Worm (Caenorhabditis elegans) whole organism, young adult: ENCODE measurements around the gene ZC15.3.

Experiments used
- B0019.2 ChIP-seq: fragments of 200-800 bp; sonication (Bioruptor generic); conservative IDR thresholded peaks from 2 replicates; pipeline ENCODE4 v1.3.6; 2022; ENCODE audit warnings: missing genetic modification reagents, missing genetic modification characterization, missing compliant biosample characterization
- B0261.1 ChIP-seq: sonication (generic microtip); optimal IDR thresholded peaks from 2 replicates; lab custom pipeline; 2016; ENCODE audit warnings: mild to moderate bottlenecking, missing genetic modification characterization, moderate library complexity, missing compliant biosample characterization
- B0336.3 ChIP-seq: fragments of 200-800 bp; sonication (Bioruptor generic); IDR thresholded peaks from 2 replicates; pipeline ENCODE4 v1.3.6; 2022; ENCODE audit warnings: missing genetic modification characterization, missing compliant biosample characterization
- D2030.7 ChIP-seq: fragments of 200-800 bp; sonication (Bioruptor generic); IDR thresholded peaks from 2 replicates; pipeline ENCODE4 v1.3.6; 2022; ENCODE audit warnings: missing genetic modification reagents, missing genetic modification characterization, missing compliant biosample characterization
- F49E8.2 ChIP-seq: sonication (generic microtip); optimal IDR thresholded peaks from 3 replicates; lab custom pipeline; 2017; ENCODE audit warnings: missing genetic modification characterization, mild to moderate bottlenecking, missing compliant biosample characterization, antibody characterized with exemption, moderate library complexity; ENCODE audit not compliant: insufficient read depth
- F57A8.1 ChIP-seq: fragments of 200-800 bp; sonication (Bioruptor generic); optimal IDR thresholded peaks from 2 replicates; lab custom pipeline; 2018; ENCODE audit warnings: mild to moderate bottlenecking, missing genetic modification characterization, moderate library complexity, missing compliant biosample characterization
- Y53G8AR.9 ChIP-seq: fragments of 200-800 bp; sonication (Bioruptor generic); conservative IDR thresholded peaks from 2 replicates; pipeline ENCODE4 v1.3.6; 2022; ENCODE audit warnings: missing genetic modification reagents, missing genetic modification characterization, missing compliant biosample characterization
- Y67H2A.10 ChIP-seq: fragments of 200-800 bp; sonication (Bioruptor generic); conservative IDR thresholded peaks from 2 replicates; pipeline ENCODE4 v1.3.6; 2022; ENCODE audit warnings: missing genetic modification reagents, missing genetic modification characterization, missing compliant biosample characterization
- cebp-1 ChIP-seq, 2 experiments: fragments of 200-800 bp in 1 of 2; sonication (Bioruptor generic) in 1 of 2; sonication (generic microtip) in 1 of 2; IDR thresholded peaks in 1 of 2; optimal IDR thresholded peaks in 1 of 2; 2 replicates each; pipeline versions ENCODE4 v1.3.6 to Lab custom; 2017 to 2022; ENCODE audit warnings: missing compliant biosample characterization in 2 of 2, missing genetic modification characterization in 2 of 2, mild to moderate bottlenecking in 1 of 2, missing genetic modification reagents in 1 of 2, moderate library complexity in 1 of 2
- cebp-2 ChIP-seq: fragments of 200-800 bp; sonication (Bioruptor generic); IDR thresholded peaks from 2 replicates; pipeline ENCODE4 v1.3.6; 2022; ENCODE audit warnings: missing genetic modification characterization, missing compliant biosample characterization
- ceh-100 ChIP-seq: fragments of 200-800 bp; sonication (Bioruptor generic); IDR thresholded peaks from 2 replicates; pipeline ENCODE4 v1.3.6; 2022; ENCODE audit warnings: missing genetic modification reagents, missing genetic modification characterization, missing compliant biosample characterization
- chd-7 ChIP-seq: sonication (generic microtip); optimal IDR thresholded peaks from 2 replicates; lab custom pipeline; 2016; ENCODE audit warnings: mild to moderate bottlenecking, missing genetic modification characterization, moderate library complexity, missing compliant biosample characterization
- die-1 ChIP-seq: sonication (generic microtip); optimal IDR thresholded peaks from 2 replicates; lab custom pipeline; 2016; ENCODE audit warnings: missing genotype, mild to moderate bottlenecking, missing genetic modification characterization, missing compliant biosample characterization
- dox-1 ChIP-seq: fragments of 200-800 bp; sonication (Bioruptor generic); IDR thresholded peaks from 2 replicates; pipeline ENCODE4 v1.3.6; 2022; ENCODE audit warnings: missing genetic modification reagents, missing genetic modification characterization, missing compliant biosample characterization
- dpff-1 ChIP-seq: sonication (generic microtip); optimal IDR thresholded peaks from 2 replicates; lab custom pipeline; 2017; ENCODE audit warnings: mild to moderate bottlenecking, missing genetic modification characterization, missing compliant biosample characterization
- fkh-3 ChIP-seq: sonication (generic microtip); optimal IDR thresholded peaks from 2 replicates; lab custom pipeline; 2016; ENCODE audit warnings: mild to moderate bottlenecking, missing genetic modification characterization, missing compliant biosample characterization
- him-1 ChIP-seq: sonication (generic microtip); optimal IDR thresholded peaks from 2 replicates; lab custom pipeline; 2016; ENCODE audit warnings: missing genotype, missing genetic modification reagents, missing genetic modification characterization, missing compliant biosample characterization
- hlh-26 ChIP-seq: fragments of 200-800 bp; sonication (Bioruptor generic); conservative IDR thresholded peaks from 2 replicates; pipeline ENCODE4 v1.3.6; 2022; ENCODE audit warnings: missing genetic modification reagents, missing genetic modification characterization, missing compliant biosample characterization
- hmg-1.2 ChIP-seq: fragments of 200-800 bp; sonication (Bioruptor generic); IDR thresholded peaks from 2 replicates; pipeline ENCODE4 v1.3.6; 2022; ENCODE audit warnings: missing genetic modification reagents, missing genetic modification characterization, missing compliant biosample characterization
- lag-1 ChIP-seq: fragments of 200-800 bp; sonication (Bioruptor generic); IDR thresholded peaks from 2 replicates; pipeline ENCODE4 v1.3.6; 2022; ENCODE audit warnings: missing genetic modification reagents, missing genetic modification characterization, missing compliant biosample characterization
- let-607 ChIP-seq, 2 experiments: fragments of 200-800 bp in 1 of 2; sonication (Bioruptor generic) in 1 of 2; sonication (generic microtip) in 1 of 2; optimal IDR thresholded peaks; 2 replicates each; lab custom pipeline; 2016 to 2018; ENCODE audit warnings: mild to moderate bottlenecking in 2 of 2, missing compliant biosample characterization in 2 of 2, missing genetic modification characterization in 2 of 2, moderate library complexity in 2 of 2, missing genotype in 1 of 2
- lin-26 ChIP-seq: fragments of 200-800 bp; sonication (Bioruptor generic); IDR thresholded peaks from 2 replicates; pipeline ENCODE4 v1.3.6; 2022; ENCODE audit warnings: missing genetic modification reagents, missing genetic modification characterization, missing compliant biosample characterization
- lin-35 ChIP-seq, 3 experiments: fragments of 150-350 bp in 2 of 3; sonication (generic microtip) in 1 of 3; optimal IDR thresholded peaks; 2 replicates each; lab custom pipeline; 2014 to 2018; ENCODE audit warnings: missing biosample characterization in 3 of 3, missing genetic modification characterization in 3 of 3, missing genetic modification reagents in 3 of 3
- lir-1 ChIP-seq: fragments of 200-800 bp; sonication (Bioruptor generic); conservative IDR thresholded peaks from 2 replicates; pipeline ENCODE4 v1.3.6; 2022; ENCODE audit warnings: missing genetic modification reagents, missing genetic modification characterization, missing compliant biosample characterization
- madf-3 ChIP-seq: fragments of 200-800 bp; sonication (Bioruptor generic); IDR thresholded peaks from 2 replicates; pipeline ENCODE4 v1.3.6; 2022; ENCODE audit warnings: missing genetic modification reagents, missing genetic modification characterization, missing compliant biosample characterization
- madf-8 ChIP-seq: fragments of 200-800 bp; sonication (Bioruptor generic); conservative IDR thresholded peaks from 2 replicates; pipeline ENCODE4 v1.3.6; 2022; ENCODE audit warnings: missing genetic modification reagents, missing genetic modification characterization, missing compliant biosample characterization
- mcd-1 ChIP-seq: fragments of 200-800 bp; sonication (Bioruptor generic); IDR thresholded peaks from 2 replicates; pipeline ENCODE4 v1.3.6; 2022; ENCODE audit warnings: missing genetic modification reagents, missing genetic modification characterization, missing compliant biosample characterization
- mxl-1 ChIP-seq: sonication (generic microtip); optimal IDR thresholded peaks from 2 replicates; lab custom pipeline; 2016; ENCODE audit warnings: missing genetic modification characterization, missing compliant biosample characterization
- nhr-90 ChIP-seq: sonication (generic microtip); optimal IDR thresholded peaks from 2 replicates; lab custom pipeline; 2016; ENCODE audit warnings: missing genotype, mild to moderate bottlenecking, missing genetic modification characterization, missing compliant biosample characterization
- rcor-1 ChIP-seq: fragments of 200-800 bp; sonication (Bioruptor generic); IDR thresholded peaks from 2 replicates; pipeline ENCODE4 v1.3.6; 2022; ENCODE audit warnings: missing genetic modification reagents, missing genetic modification characterization, missing compliant biosample characterization
- rec-8 ChIP-seq, 2 experiments: sonication (generic microtip); optimal IDR thresholded peaks; 2 replicates each; lab custom pipeline; 2016; ENCODE audit warnings: mild to moderate bottlenecking in 2 of 2, missing genetic modification characterization in 2 of 2, missing genetic modification reagents in 2 of 2, missing genotype in 2 of 2, missing biosample characterization in 1 of 2, missing compliant biosample characterization in 1 of 2, moderate library complexity in 1 of 2
- repo-1 ChIP-seq: sonication (generic microtip); optimal IDR thresholded peaks from 2 replicates; lab custom pipeline; 2017; ENCODE audit warnings: mild to moderate bottlenecking, missing genetic modification characterization, missing compliant biosample characterization
- rpc-1 ChIP-seq, 2 experiments: fragments of 150-350 bp in 1 of 2; sonication (generic microtip) in 1 of 2; optimal IDR thresholded peaks; 2 replicates each; lab custom pipeline; 2014 to 2018; ENCODE audit warnings: missing biosample characterization in 1 of 2, missing genetic modification characterization in 1 of 2, missing genetic modification reagents in 1 of 2, missing genotype in 1 of 2
- tbp1 ChIP-seq: fragments of 200-800 bp; sonication (Bioruptor generic); optimal IDR thresholded peaks from 2 replicates; lab custom pipeline; 2018; ENCODE audit warnings: mild to moderate bottlenecking, missing genetic modification characterization, missing compliant biosample characterization
- tlf-1 ChIP-seq: fragments of 200-800 bp; sonication (Bioruptor generic); optimal IDR thresholded peaks from 2 replicates; lab custom pipeline; 2018; ENCODE audit warnings: mild to moderate bottlenecking, missing genetic modification characterization, missing compliant biosample characterization
- ztf-18 ChIP-seq: sonication (generic microtip); optimal IDR thresholded peaks from 2 replicates; lab custom pipeline; 2016; ENCODE audit warnings: missing genotype, mild to moderate bottlenecking, missing genetic modification characterization, missing compliant biosample characterization
- ztf-25 ChIP-seq: fragments of 200-800 bp; sonication (Bioruptor generic); IDR thresholded peaks from 2 replicates; pipeline ENCODE4 v1.3.6; 2022; ENCODE audit warnings: missing genetic modification reagents, missing genetic modification characterization, missing compliant biosample characterization
- ztf-3 ChIP-seq: fragments of 200-800 bp; sonication (Bioruptor generic); optimal IDR thresholded peaks from 2 replicates; lab custom pipeline; 2018; ENCODE audit warnings: mild to moderate bottlenecking, missing genetic modification characterization, missing compliant biosample characterization

The ZC15.3 gene

ce11 chrV:20344889-20345288 is 41.5 kb downstream of the ZC15.3 start, which contains the start of gene Y38H6A.3:
Gene Y38H6A.3 (plus strand): TSS chrV:20345189.
- no peak for TF ChIP-seq lir-1 (GFP tag; lab: Robert Waterston, UW)
- no peak for TF ChIP-seq cebp-1 (GFP tag; IDR thresholded peaks at IDR 0.05; lab: Robert Waterston, UW)
- TF ChIP-seq cebp-1 (tag; optimal IDR thresholded peaks at IDR 0.05; lab: Kevin White, UChicago), result no peak
- TF ChIP-seq ztf-3 (GFP tag; lab: Kevin White, UChicago), result no peak
- TF ChIP-seq hlh-26 (GFP tag; lab: Robert Waterston, UW), result no peak
- no peak for TF ChIP-seq tlf-1
- no peak for TF ChIP-seq F57A8.1 (GFP tag; lab: Kevin White, UChicago)
- no peak for TF ChIP-seq fkh-3 (tag; lab: Kevin White, UChicago)
- no peak for TF ChIP-seq rcor-1 (GFP tag; lab: Robert Waterston, UW)
- no peak for TF ChIP-seq B0336.3
- TF ChIP-seq lin-35 (GFP tag; optimal IDR thresholded peaks at IDR 0.05; lab: Kevin White, UChicago), result no peak
- no peak for TF ChIP-seq madf-8 (GFP tag; lab: Robert Waterston, UW)
- no peak for TF ChIP-seq Y53G8AR.9 (GFP tag; lab: Robert Waterston, UW)
- no peak for TF ChIP-seq nhr-90 (tag; lab: Kevin White, UChicago)
- no peak for TF ChIP-seq B0019.2 (GFP tag; lab: Robert Waterston, UW)
- no peak for TF ChIP-seq dpff-1
- TF ChIP-seq, all 124 proteins: peak for 0

ce11 chrV:20347625-20348024 is 44.2 kb downstream of the ZC15.3 start:
- TF ChIP-seq B0261.1 (tag; lab: Kevin White, UChicago) (peak; percentile 63), chd-7 (tag; lab: Kevin White, UChicago) (no peak), die-1 (tag; lab: Kevin White, UChicago) (peak; percentile 4), rec-8 (tag; optimal IDR thresholded peaks at IDR 0.05; lab: Kevin White, UChicago) (no peak), rpc-1 (optimal IDR thresholded peaks at IDR 0.05; lab: Kevin White, UChicago) (peak; percentile 52), rpc-1 (tag; optimal IDR thresholded peaks at IDR 0.05; lab: Kevin White, UChicago) (peak; percentile 73), let-607 (tag; optimal IDR thresholded peaks at IDR 0.05; lab: Kevin White, UChicago) (no peak), lag-1 (no peak), hmg-1.2 (0 out of 2 replicates have a peak, but pooled peaks have one; percentile 25), him-1 (tag; lab: Kevin White, UChicago) (peak; percentile 67), tbp1 (peak; percentile 83), D2030.7 (GFP tag; lab: Robert Waterston, UW) (peak; percentile 54; the same call in 1 of the 2 replicates), F49E8.2 (tag; lab: Kevin White, UChicago) (no peak), nhr-90 (tag; lab: Kevin White, UChicago) (peak; percentile 10), ztf-25 (GFP tag; lab: Robert Waterston, UW) (0 out of 2 replicates have a peak, but pooled peaks have one; percentile 31)

ce11 chrV:20350382-20350781 is 47.0 kb downstream of the ZC15.3 start:
- TF ChIP-seq tbp1 (peak; percentile 85), ztf-18 (no peak), cebp-2 (GFP tag; lab: Robert Waterston, UW) (no peak), B0261.1 (tag; lab: Kevin White, UChicago) (peak; percentile 65), hmg-1.2 (0 out of 2 replicates have a peak, but pooled peaks have one; percentile 17), ceh-100 (GFP tag; lab: Robert Waterston, UW) (no peak), mxl-1 (peak; percentile 3), die-1 (tag; lab: Kevin White, UChicago) (peak; percentile 44), rpc-1 (optimal IDR thresholded peaks at IDR 0.05; lab: Kevin White, UChicago) (peak; percentile 56), rpc-1 (tag; optimal IDR thresholded peaks at IDR 0.05; lab: Kevin White, UChicago) (peak; percentile 76), nhr-90 (tag; lab: Kevin White, UChicago) (peak; percentile 56), him-1 (tag; lab: Kevin White, UChicago) (peak; percentile 50), lin-26 (peak; percentile 59; the same call in 1 of the 2 replicates), dox-1 (GFP tag; lab: Robert Waterston, UW) (peak; percentile 36; the same call in 1 of the 2 replicates), Y67H2A.10 (GFP tag; lab: Robert Waterston, UW) (no peak), repo-1 (tag; lab: Kevin White, UChicago) (no peak), madf-3 (no peak), mcd-1 (GFP tag; lab: Robert Waterston, UW) (peak; percentile 23; the same call in 1 of the 2 replicates)
